Worm (Caenorhabditis elegans): Measurements from ENCODE around the gene zipt-13.

zipt-13 gene

DNA sequence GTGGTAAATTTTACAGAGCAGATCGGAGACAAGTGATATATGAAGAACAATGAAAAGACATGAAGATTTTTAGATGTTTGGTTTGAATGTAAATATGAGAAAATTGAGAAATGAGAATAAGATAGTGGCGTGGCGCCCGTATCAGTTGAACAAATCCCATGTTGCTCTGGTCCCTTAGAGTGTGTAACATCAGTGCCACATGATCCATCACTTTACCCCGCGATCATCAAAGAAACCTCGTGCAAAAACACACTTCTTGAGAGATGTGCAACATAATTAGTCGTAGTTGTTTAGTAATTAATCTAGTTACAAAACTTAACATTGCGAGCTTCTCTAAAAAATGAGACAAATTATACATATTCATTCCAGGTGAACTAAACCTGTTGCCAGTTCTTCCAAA is 17.3 kb upstream of the zipt-13 start:
- no peak for TF ChIP-seq madf-10 (tag; optimal IDR thresholded peaks at IDR 0.05)
- TF ChIP-seq lin-40 (tag; optimal IDR thresholded peaks at IDR 0.05), result no peak
- no peak for TF ChIP-seq nhr-120 (GFP tag; IDR thresholded peaks at IDR 0.05)
- no peak for TF ChIP-seq ztf-25 (GFP tag; IDR thresholded peaks at IDR 0.05)
- TF ChIP-seq F39B2.1 (GFP tag; IDR thresholded peaks at IDR 0.05), result no peak
- TF ChIP-seq chd-7 (tag; optimal IDR thresholded peaks at IDR 0.05), result no peak
- no peak for TF ChIP-seq lsl-1 (GFP tag; optimal IDR thresholded peaks at IDR 0.05)
- no peak for TF ChIP-seq B0019.2 (GFP tag; conservative IDR thresholded peaks at IDR 0.05)
- TF ChIP-seq unc-62 (GFP tag; optimal IDR thresholded peaks at IDR 0.05), result no peak
- TF ChIP-seq zim-3 (tag; optimal IDR thresholded peaks at IDR 0.05), result no peak
- no peak for TF ChIP-seq F10E7.11 (tag; optimal IDR thresholded peaks at IDR 0.05)
- TF ChIP-seq ccch-3 (GFP tag; optimal IDR thresholded peaks at IDR 0.05), result no peak
- no peak for TF ChIP-seq nhr-179 (tag; optimal IDR thresholded peaks at IDR 0.05)
- no peak for TF ChIP-seq ets-4 (GFP tag; optimal IDR thresholded peaks at IDR 0.05)
- TF ChIP-seq lag-1 (GFP tag; IDR thresholded peaks at IDR 0.05), result no peak
- TF ChIP-seq B0035.1 (tag; optimal IDR thresholded peaks at IDR 0.05), result no peak
- no peak for TF ChIP-seq Y95B8A.8 (GFP tag; IDR thresholded peaks at IDR 0.05)
- TF ChIP-seq cebp-2 (GFP tag; IDR thresholded peaks at IDR 0.05), result no peak
- no peak for TF ChIP-seq lin-54 (GFP tag; optimal IDR thresholded peaks at IDR 0.05)

DNA sequence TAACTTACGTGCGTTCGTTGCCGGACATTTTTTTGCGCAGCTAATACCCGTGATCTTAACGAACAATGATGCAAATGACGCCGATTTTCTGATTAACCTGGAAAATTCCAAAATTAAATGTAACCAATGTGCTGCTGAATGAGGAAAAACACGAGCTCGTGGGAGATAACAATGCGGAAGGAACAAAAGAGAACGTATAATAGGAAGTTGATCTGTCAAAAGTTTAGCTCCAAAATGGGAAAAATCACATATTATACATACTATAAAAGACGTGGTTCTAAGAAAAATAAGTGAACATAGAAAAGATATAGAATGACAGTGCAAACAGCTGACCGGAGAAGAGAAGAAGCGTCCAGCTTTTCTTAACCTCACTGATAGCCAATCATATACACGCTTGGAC is 16.0 kb upstream of the zipt-13 start, which contains the start of gene C14H10.2:
Gene C14H10.2 (minus strand): TSS at position 101 of the 400 bp plus-strand sequence.
- no peak for TF ChIP-seq egl-44 (GFP tag; IDR thresholded peaks at IDR 0.05)
- no peak for TF ChIP-seq Y67H2A.10 (GFP tag; conservative IDR thresholded peaks at IDR 0.05)
- TF ChIP-seq pha-4 (tag; optimal IDR thresholded peaks at IDR 0.05), result no peak
- no peak for TF ChIP-seq tbp1 (GFP tag; optimal IDR thresholded peaks at IDR 0.05)
- TF ChIP-seq C17E4.6 (GFP tag; IDR thresholded peaks at IDR 0.05), result no peak
- TF ChIP-seq K12H6.12 (tag; optimal IDR thresholded peaks at IDR 0.05), result no peak
- no peak for TF ChIP-seq xnd-1 (tag; optimal IDR thresholded peaks at IDR 0.05)
- TF ChIP-seq ztf-22 (GFP tag; optimal IDR thresholded peaks at IDR 0.05), result no peak
- TF ChIP-seq hlh-12 (tag; optimal IDR thresholded peaks at IDR 0.05), result no peak
- no peak for TF ChIP-seq T26A5.8 (tag; optimal IDR thresholded peaks at IDR 0.05)

- no peak for TF ChIP-seq B0336.3 (GFP tag; IDR thresholded peaks at IDR 0.05)
- no peak for TF ChIP-seq Y53G8AR.9 (GFP tag; conservative IDR thresholded peaks at IDR 0.05)
- TF ChIP-seq xnd-1 (tag; optimal IDR thresholded peaks at IDR 0.05), result no peak
- TF ChIP-seq B0019.2 (GFP tag; conservative IDR thresholded peaks at IDR 0.05), result no peak
- no peak for TF ChIP-seq nfya-1 (tag; optimal IDR thresholded peaks at IDR 0.05; ENCODE audit: borderline replicate concordance, insufficient read depth)
- no peak for TF ChIP-seq tbp1 (GFP tag; optimal IDR thresholded peaks at IDR 0.05)
- no peak for TF ChIP-seq efl-1 (GFP tag; optimal IDR thresholded peaks at IDR 0.05)
- no peak for TF ChIP-seq rec-8 (tag; optimal IDR thresholded peaks at IDR 0.05)
Measured at ce11 chrX:10249685-10250084, 12.9 kb upstream of the zipt-13 start.

DNA sequence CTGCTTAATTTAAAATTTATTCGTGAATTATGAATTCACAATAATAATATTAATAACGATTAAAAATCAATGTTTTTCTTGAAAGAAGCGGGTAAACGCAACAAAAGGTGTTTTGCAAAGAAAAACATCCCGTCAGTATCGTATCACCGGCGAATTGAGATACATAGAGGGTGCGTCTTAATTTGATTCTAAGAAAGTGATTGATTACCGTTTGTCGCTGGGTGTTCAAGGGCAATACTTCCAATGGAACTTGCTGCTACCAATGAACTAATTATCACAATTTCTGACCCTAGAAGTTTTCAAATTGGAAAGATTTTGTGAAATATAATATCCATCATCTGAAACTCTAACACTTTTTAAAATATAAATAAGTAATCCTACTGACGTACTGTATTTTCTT is 8.9 kb upstream of the zipt-13 start:
- TF ChIP-seq nhr-179 (tag; optimal IDR thresholded peaks at IDR 0.05) (no peak), ets-4 (GFP tag; optimal IDR thresholded peaks at IDR 0.05) (no peak), tbp1 (GFP tag; optimal IDR thresholded peaks at IDR 0.05) (no peak), ccch-3 (GFP tag; optimal IDR thresholded peaks at IDR 0.05) (no peak), let-526 (GFP tag; IDR thresholded peaks at IDR 0.05) (no peak), xnd-1 (tag; optimal IDR thresholded peaks at IDR 0.05) (no peak), egrh-3 (GFP tag; IDR thresholded peaks at IDR 0.05) (no peak), unc-62 (GFP tag; optimal IDR thresholded peaks at IDR 0.05) (no peak)

All from whole organism, young adult.